Worm (Caenorhabditis elegans) whole organism, L3 larva: Measurements from ENCODE around the gene nhr-175.

Experiments used
- R02D3.7 ChIP-seq: fragments of 150-350 bp; optimal IDR thresholded peaks from 2 replicates; lab custom pipeline; 2014; ENCODE audit warnings: missing biosample characterization, missing genetic modification characterization
- egl-5 ChIP-seq: fragments of 150-350 bp; optimal IDR thresholded peaks from 2 replicates; lab custom pipeline; 2017; ENCODE audit warnings: missing biosample characterization, missing genetic modification reagents, missing genetic modification characterization, inconsistent platforms
- elt-1 ChIP-seq: fragments of 150-350 bp; optimal IDR thresholded peaks from 2 replicates; lab custom pipeline; 2014; ENCODE audit warnings: missing biosample characterization, missing genetic modification characterization
- elt-2 ChIP-seq: sonication (generic microtip); optimal IDR thresholded peaks from 2 replicates; lab custom pipeline; 2016; ENCODE audit warnings: missing genetic modification reagents, mild to moderate bottlenecking, missing genetic modification characterization, missing compliant biosample characterization
- fkh-2 ChIP-seq: fragments of 150-350 bp; optimal IDR thresholded peaks from 2 replicates; lab custom pipeline; 2014; ENCODE audit warnings: missing biosample characterization, missing genetic modification reagents, missing genetic modification characterization
- lsy-12 ChIP-seq: sonication (generic microtip); optimal IDR thresholded peaks from 2 replicates; lab custom pipeline; 2016; ENCODE audit warnings: mild to moderate bottlenecking, missing genetic modification characterization, missing compliant biosample characterization
- nfya-1 ChIP-seq: sonication (generic microtip); optimal IDR thresholded peaks from 2 replicates; lab custom pipeline; 2017; ENCODE audit warnings: missing genetic modification characterization, mild to moderate bottlenecking, missing compliant biosample characterization, antibody characterized with exemption, moderate library complexity; ENCODE audit not compliant: insufficient read depth
- nhr-11 ChIP-seq: fragments of 150-350 bp; optimal IDR thresholded peaks from 2 replicates; lab custom pipeline; 2014; ENCODE audit warnings: missing biosample characterization, missing genetic modification characterization
- nhr-12 ChIP-seq: fragments of 150-350 bp; optimal IDR thresholded peaks from 2 replicates; lab custom pipeline; 2014; ENCODE audit warnings: missing biosample characterization, missing genetic modification characterization
- nhr-43 ChIP-seq: sonication (generic microtip); optimal IDR thresholded peaks from 2 replicates; lab custom pipeline; 2016; ENCODE audit warnings: mild to moderate bottlenecking, missing genetic modification characterization, missing compliant biosample characterization; ENCODE audit not compliant: poor library complexity, severe bottlenecking
- nhr-76 ChIP-seq: fragments of 150-350 bp; sonication (generic microtip); optimal IDR thresholded peaks from 5 replicates; lab custom pipeline; 2014; ENCODE audit warnings: missing biosample characterization, missing genetic modification characterization
- nhr-77 ChIP-seq: fragments of 150-350 bp; optimal IDR thresholded peaks from 2 replicates; lab custom pipeline; 2014; ENCODE audit warnings: missing biosample characterization, missing genetic modification characterization
- pha-4 ChIP-seq: fragments of 150-350 bp; optimal IDR thresholded peaks from 2 replicates; lab custom pipeline; 2014; ENCODE audit warnings: missing biosample characterization, missing genetic modification reagents, missing genetic modification characterization
- sea-2 ChIP-seq: fragments of 150-350 bp; sonication (generic microtip); optimal IDR thresholded peaks from 4 replicates; lab custom pipeline; 2014; ENCODE audit warnings: missing biosample characterization, missing genetic modification reagents, missing genetic modification characterization
- skn-1 ChIP-seq: fragments of 150-350 bp; optimal IDR thresholded peaks from 2 replicates; lab custom pipeline; 2014; ENCODE audit warnings: missing biosample characterization, missing genetic modification characterization
- snpc-4 ChIP-seq: fragments of 150-350 bp; optimal IDR thresholded peaks from 2 replicates; lab custom pipeline; 2014; ENCODE audit warnings: missing biosample characterization, missing genetic modification characterization
- unc-39 ChIP-seq: sonication (generic microtip); optimal IDR thresholded peaks from 4 replicates; lab custom pipeline; 2017; ENCODE audit warnings: missing biosample characterization, missing genetic modification characterization

Gene nhr-175

DNA sequence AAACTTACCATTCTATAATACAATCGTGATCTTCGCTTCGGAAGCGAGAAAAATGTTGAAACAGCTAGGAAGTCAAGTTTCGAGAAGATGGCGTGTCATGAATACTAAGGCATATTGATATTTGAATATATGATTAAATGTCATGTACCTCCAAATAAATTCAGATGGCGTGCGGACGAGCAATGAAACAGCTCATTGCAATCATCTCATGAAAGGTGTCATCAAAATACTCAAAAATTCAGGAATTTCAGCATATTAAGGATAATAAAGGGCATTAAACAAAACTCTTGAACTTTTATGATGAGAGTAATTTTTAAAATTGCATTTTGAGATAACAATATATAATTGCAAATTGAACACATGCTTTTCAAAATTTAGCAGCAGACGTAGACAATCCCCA is 48.9 kb downstream of the nhr-175 start, which contains the start of gene gcy-32:
gcy-32 (minus strand) TSS at position 101 of the 400 bp plus-strand sequence.
- TF ChIP-seq nhr-11 (tag; lab: Kevin White, UChicago) (no peak), sea-2 (no peak), elt-1 (tag; lab: Kevin White, UChicago) (no peak), skn-1 (tag; lab: Kevin White, UChicago) (no peak), fkh-2 (tag; lab: Kevin White, UChicago) (no peak), snpc-4 (tag; lab: Kevin White, UChicago) (no peak)

DNA sequence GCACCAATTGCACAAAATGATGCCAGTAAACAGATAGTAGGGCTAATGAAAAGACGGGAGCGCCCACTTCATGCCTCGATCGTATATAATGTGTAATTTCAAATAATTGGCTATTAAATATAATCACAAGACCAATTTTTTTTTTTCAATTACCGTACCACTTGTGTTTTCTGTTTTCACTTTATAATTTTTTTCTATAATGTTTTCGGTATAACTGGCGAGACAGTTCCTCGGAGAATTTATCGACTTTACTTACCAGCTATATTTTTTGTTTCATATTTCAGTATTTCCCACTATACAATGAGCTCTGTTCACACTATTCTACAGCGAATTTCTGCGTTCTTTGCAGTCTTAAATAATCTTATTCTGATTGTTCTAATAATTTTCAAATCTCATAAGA is 49.7 kb downstream of the nhr-175 start, which contains the start of gene str-252:
str-252 (plus strand) TSS at position 301 of the 400 bp plus-strand sequence.
- TF ChIP-seq nhr-12 (no peak), R02D3.7 (tag; lab: Kevin White, UChicago) (no peak), nfya-1 (tag; lab: Kevin White, UChicago) (no peak), elt-2 (tag; lab: Kevin White, UChicago) (no peak), skn-1 (tag; lab: Kevin White, UChicago) (no peak), unc-39 (no peak), nhr-77 (tag; lab: Kevin White, UChicago) (no peak), egl-5 (tag; lab: Kevin White, UChicago) (no peak), lsy-12 (no peak), pha-4 (no peak), nhr-11 (tag; lab: Kevin White, UChicago) (no peak), nhr-43 (tag; lab: Kevin White, UChicago) (no peak), nhr-76 (tag; lab: Kevin White, UChicago) (no peak)
